Fruit fly (Drosophila melanogaster): ENCODE results near the gene x16.

Gene x16

DNA sequence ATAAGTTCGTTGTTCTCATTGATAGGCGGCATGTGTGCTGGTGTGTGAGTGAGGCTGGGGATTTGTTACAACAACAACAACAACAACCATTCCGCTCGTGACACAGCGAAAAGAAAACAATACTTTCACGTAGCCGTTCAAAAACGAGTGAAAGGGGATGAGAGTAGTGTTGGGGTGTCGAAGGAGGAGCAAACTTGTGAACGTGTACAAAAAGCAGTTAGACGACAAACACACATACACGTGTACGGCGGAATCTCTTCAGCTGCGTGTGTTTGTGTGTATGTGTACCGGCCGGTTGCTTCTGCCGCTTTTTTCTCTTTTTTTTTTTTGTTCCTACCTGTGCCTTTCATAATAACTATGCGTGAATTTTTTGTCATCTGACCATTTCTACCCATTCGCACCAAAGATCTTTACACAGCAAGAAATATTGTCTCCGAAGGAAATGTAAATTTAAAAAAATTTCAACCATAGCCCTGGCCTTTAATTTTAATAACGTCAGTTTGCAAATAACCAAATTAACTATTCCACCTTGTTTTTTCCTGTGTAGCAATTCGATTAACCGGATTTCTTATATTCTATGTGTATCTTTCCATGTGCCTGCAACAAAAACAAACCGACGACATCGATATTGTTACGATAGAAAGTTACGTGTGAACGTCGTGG lies 2.2 kb upstream of the x16 start (continued):
- TF ChIP-seq CG7745 (tag; optimal IDR thresholded peaks at IDR 0.05) (no peak), ap (GFP tag; IDR thresholded peaks at IDR 0.05) (peak; percentile 72), CG3281 (GFP tag; optimal IDR thresholded peaks at IDR 0.05) (peak; percentile 56), CG16863 (GFP tag; optimal IDR thresholded peaks at IDR 0.05) (peak; percentile 46), dmrt99B (tag; optimal IDR thresholded peaks at IDR 0.05) (no peak), NFAT (GFP tag; IDR thresholded peaks at IDR 0.05) (no peak), CG11398 (GFP tag; optimal IDR thresholded peaks at IDR 0.05) (peak; percentile 69), CG7556 (GFP tag; optimal IDR thresholded peaks at IDR 0.05) (peak; percentile 35), CG10267 (tag; optimal IDR thresholded peaks at IDR 0.05) (peak; percentile 69), CG8944 (GFP tag; optimal IDR thresholded peaks at IDR 0.05) (peak; percentile 63), tup (GFP tag; optimal IDR thresholded peaks at IDR 0.05) (no peak), CG6272 (GFP tag; IDR thresholded peaks at IDR 0.05) (no peak), CG10959 (GFP tag; IDR thresholded peaks at IDR 0.05) (no peak), CG31441 (GFP tag; IDR thresholded peaks at IDR 0.05) (no peak; the same call in 1 of the 2 replicates), CG14667 (GFP tag; IDR thresholded peaks at IDR 0.05) (no peak), CG2678 (tag; optimal IDR thresholded peaks at IDR 0.05) (no peak), CG43689 (GFP tag; IDR thresholded peaks at IDR 0.05) (no peak), B-H1 (GFP tag; IDR thresholded peaks at IDR 0.05) (no peak; the same call in 2 of the 3 replicates), TFAM (GFP tag; optimal IDR thresholded peaks at IDR 0.05) (no peak), mirr (GFP tag; optimal IDR thresholded peaks at IDR 0.05) (no peak), Dbx (GFP tag; IDR thresholded peaks at IDR 0.05) (peak; percentile 74; the same call in 2 of the 3 replicates), Myb (GFP tag; optimal IDR thresholded peaks at IDR 0.05) (peak; percentile 48), ftz-f1 (GFP tag; optimal IDR thresholded peaks at IDR 0.05) (no peak), CG2199 (GFP tag; IDR thresholded peaks at IDR 0.05) (peak; percentile 46; the same call in 2 of the 3 replicates), nmo (GFP tag; optimal IDR thresholded peaks at IDR 0.05) (peak; percentile 62), twi (tag; optimal IDR thresholded peaks at IDR 0.05) (no peak), CG11560 (tag; IDR thresholded peaks at IDR 0.05) (no peak), aop (GFP tag; IDR thresholded peaks at IDR 0.05) (no peak), hth (optimal IDR thresholded peaks at IDR 0.05) (no peak), CG12299 (tag; optimal IDR thresholded peaks at IDR 0.05) (peak; percentile 49), CG18764 (GFP tag; optimal IDR thresholded peaks at IDR 0.05) (peak; percentile 3), Meics (GFP tag; optimal IDR thresholded peaks at IDR 0.05) (no peak), CG17912 (GFP tag; optimal IDR thresholded peaks at IDR 0.05) (no peak), CG6254 (GFP tag; optimal IDR thresholded peaks at IDR 0.05) (peak; percentile 69), CG12071 (GFP tag; optimal IDR thresholded peaks at IDR 0.05) (no peak), cas (GFP tag; IDR thresholded peaks at IDR 0.05) (no peak), en (GFP tag; optimal IDR thresholded peaks at IDR 0.05) (peak; percentile 67), zf30C (GFP tag; optimal IDR thresholded peaks at IDR 0.05) (peak; percentile 89), tx (GFP tag; optimal IDR thresholded peaks at IDR 0.05) (peak; percentile 59), z (GFP tag; IDR thresholded peaks at IDR 0.05) (no peak), Bteb2 (GFP tag; optimal IDR thresholded peaks at IDR 0.05) (peak; percentile 32), slou (GFP tag; optimal IDR thresholded peaks at IDR 0.05) (no peak), CG15073 (GFP tag; optimal IDR thresholded peaks at IDR 0.05) (peak; percentile 8), Aef1 (GFP tag; IDR thresholded peaks at IDR 0.05) (no peak; the same call in 1 of the 3 replicates), Sox100B (GFP tag; optimal IDR thresholded peaks at IDR 0.05) (peak; percentile 41), CG14050 (GFP tag; IDR thresholded peaks at IDR 0.05) (no peak), ara (GFP tag; IDR thresholded peaks at IDR 0.05) (no peak; the same call in 1 of the 2 replicates), CG14860 (GFP tag; IDR thresholded peaks at IDR 0.05; ENCODE audit: partially characterized antibody) (no peak), C15 (GFP tag; IDR thresholded peaks at IDR 0.05) (0 out of 3 replicates have a peak, but pooled peaks have one; percentile 55), maf-S (GFP tag; optimal IDR thresholded peaks at IDR 0.05) (peak; percentile 57), sens (GFP tag) (peak; percentile 96), GATAe (GFP tag; conservative IDR thresholded peaks at IDR 0.05) (no peak)

Measured in whole organism, embryonic.